Worm (Caenorhabditis elegans) whole organism, young adult: ENCODE measurements around the gene taf-11.1.

Experiments
- F49E8.2 ChIP-seq: sonication (generic microtip); optimal IDR thresholded peaks from 3 replicates; lab custom pipeline; 2017; ENCODE audit warnings: missing genetic modification characterization, mild to moderate bottlenecking, missing compliant biosample characterization, antibody characterized with exemption, moderate library complexity; ENCODE audit not compliant: insufficient read depth
- Y56A3A.18 ChIP-seq: fragments of 200-800 bp; sonication (Bioruptor generic); IDR thresholded peaks from 2 replicates; pipeline ENCODE4 v1.3.6; 2022; ENCODE audit warnings: missing genetic modification reagents, missing genetic modification characterization, missing compliant biosample characterization
- akir-1 ChIP-seq: fragments of 200-800 bp; sonication (Bioruptor generic); optimal IDR thresholded peaks from 2 replicates; lab custom pipeline; 2018; ENCODE audit warnings: mild to moderate bottlenecking, missing genetic modification characterization, moderate library complexity, missing compliant biosample characterization
- ceh-100 ChIP-seq: fragments of 200-800 bp; sonication (Bioruptor generic); IDR thresholded peaks from 2 replicates; pipeline ENCODE4 v1.3.6; 2022; ENCODE audit warnings: missing genetic modification reagents, missing genetic modification characterization, missing compliant biosample characterization
- dpl-1 ChIP-seq: fragments of 150-350 bp; optimal IDR thresholded peaks from 2 replicates; lab custom pipeline; 2014; ENCODE audit warnings: missing biosample characterization, missing genetic modification reagents, missing genetic modification characterization
- egrh-3 ChIP-seq: fragments of 200-800 bp; sonication (Bioruptor generic); IDR thresholded peaks from 2 replicates; pipeline ENCODE4 v1.3.6; 2022; ENCODE audit warnings: missing genetic modification reagents, missing genetic modification characterization, missing compliant biosample characterization
- hlh-12 ChIP-seq: sonication (generic microtip); optimal IDR thresholded peaks from 2 replicates; lab custom pipeline; 2016; ENCODE audit warnings: missing genetic modification characterization, missing compliant biosample characterization
- madf-10 ChIP-seq: sonication (generic microtip); optimal IDR thresholded peaks from 2 replicates; lab custom pipeline; 2016; ENCODE audit warnings: mild to moderate bottlenecking, missing genetic modification characterization, missing compliant biosample characterization
- nhr-80 ChIP-seq: sonication (generic microtip); optimal IDR thresholded peaks from 2 replicates; lab custom pipeline; 2016; ENCODE audit warnings: missing genetic modification characterization, missing compliant biosample characterization
- repo-1 ChIP-seq: sonication (generic microtip); optimal IDR thresholded peaks from 2 replicates; lab custom pipeline; 2017; ENCODE audit warnings: mild to moderate bottlenecking, missing genetic modification characterization, missing compliant biosample characterization
- snpc-4 ChIP-seq, 5 experiments: fragments of 150-350 bp in 1 of 5; sonication (generic microtip) in 4 of 5; optimal IDR thresholded peaks; 2 replicates each; lab custom pipeline; 2014 to 2018; ENCODE audit warnings: missing genetic modification characterization in 5 of 5, missing biosample characterization in 3 of 5, antibody characterized with exemption in 2 of 5, mild to moderate bottlenecking in 2 of 5, missing compliant biosample characterization in 2 of 5, missing genotype in 2 of 5, moderate library complexity in 2 of 5, missing genetic modification reagents in 1 of 5
- tbx-9 ChIP-seq: sonication (generic microtip); optimal IDR thresholded peaks from 2 replicates; lab custom pipeline; 2016; ENCODE audit warnings: borderline replicate concordance, missing genetic modification characterization, inconsistent platforms, missing compliant biosample characterization
- unc-62 ChIP-seq: fragments of 150-350 bp; optimal IDR thresholded peaks from 2 replicates; lab custom pipeline; 2014; ENCODE audit warnings: missing biosample characterization, missing genetic modification reagents, missing genetic modification characterization
- ztf-22 ChIP-seq: fragments of 200-800 bp; sonication (Bioruptor generic); optimal IDR thresholded peaks from 2 replicates; lab custom pipeline; 2018; ENCODE audit warnings: mild to moderate bottlenecking, missing genetic modification characterization, moderate library complexity, missing compliant biosample characterization

DNA sequence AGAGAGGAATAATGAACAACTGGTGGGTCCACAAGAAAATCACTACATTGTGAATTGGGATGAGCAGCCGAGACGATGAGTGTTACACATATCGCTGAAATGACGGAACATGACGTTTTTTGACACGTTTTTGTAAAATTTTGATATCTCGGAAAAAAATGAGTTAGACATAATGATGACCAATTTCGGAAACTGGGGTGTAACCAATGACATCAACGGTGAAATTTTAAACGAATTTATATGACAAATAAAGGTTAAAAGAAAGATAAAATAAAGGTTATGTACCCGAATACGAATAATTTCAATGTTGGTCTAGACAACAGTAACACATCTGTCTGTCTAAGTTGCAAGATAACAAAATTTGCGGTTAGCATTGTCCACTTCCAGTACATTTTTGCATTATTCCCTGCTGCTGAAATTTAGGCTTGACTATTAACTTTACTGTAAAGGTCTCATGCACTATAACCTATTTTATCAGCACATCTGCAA, 24.4 kb downstream of the taf-11.1 start, which contains the start of the genes twk-28 and ets-9:
- TF ChIP-seq unc-62 (GFP tag; lab: Kevin White, UChicago) (no peak), ztf-22 (GFP tag; lab: Kevin White, UChicago) (no peak), Y56A3A.18 (GFP tag; lab: Robert Waterston, UW) (no peak), F49E8.2 (no peak), snpc-4 (GFP tag; optimal IDR thresholded peaks at IDR 0.05; lab: Kevin White, UChicago) (no peak), snpc-4 (tag; optimal IDR thresholded peaks at IDR 0.05; lab: Kevin White, UChicago) (no peak), dpl-1 (no peak), nhr-80 (no peak), madf-10 (tag; lab: Kevin White, UChicago) (no peak), hlh-12 (tag; lab: Kevin White, UChicago) (no peak), ceh-100 (GFP tag; lab: Robert Waterston, UW) (no peak), tbx-9 (tag; lab: Kevin White, UChicago) (no peak), repo-1 (no peak), akir-1 (GFP tag; lab: Kevin White, UChicago) (no peak), egrh-3 (GFP tag; lab: Robert Waterston, UW) (no peak)
